Fruit fly (Drosophila melanogaster): ENCODE measurements around the gene bdwf.
A peak's percentile ranks its signal among the peaks of the same experiment; 100 is the strongest.

The bdwf gene

dm6 chr3R:17020956-17021355, 22.0 kb downstream of the bdwf start, which contains the start of gene Adsl (continued):
- TF ChIP-seq YL-1 (GFP tag; optimal IDR thresholded peaks at IDR 0.05) (peak; percentile 74), CG16815 (GFP tag; optimal IDR thresholded peaks at IDR 0.05) (no peak), CG3995 (GFP tag; optimal IDR thresholded peaks at IDR 0.05) (peak; percentile 40), CG14050 (GFP tag; IDR thresholded peaks at IDR 0.05) (peak; percentile 27; the same call in 1 of the 3 replicates), E2f2 (GFP tag; IDR thresholded peaks at IDR 0.05) (peak; percentile 68), B-H1 (GFP tag; IDR thresholded peaks at IDR 0.05) (no peak; the same call in 2 of the 3 replicates), CoRest (tag; optimal IDR thresholded peaks at IDR 0.05) (peak; percentile 85), CG16863 (GFP tag; optimal IDR thresholded peaks at IDR 0.05) (no peak), tup (GFP tag; optimal IDR thresholded peaks at IDR 0.05) (no peak), mirr (GFP tag; optimal IDR thresholded peaks at IDR 0.05) (peak; percentile 30), Six4 (GFP tag; optimal IDR thresholded peaks at IDR 0.05) (peak; percentile 49), Bteb2 (GFP tag; optimal IDR thresholded peaks at IDR 0.05) (no peak), CG15514 (GFP tag; optimal IDR thresholded peaks at IDR 0.05) (peak; percentile 96), da (GFP tag; optimal IDR thresholded peaks at IDR 0.05) (peak; percentile 12), mld (GFP tag; IDR thresholded peaks at IDR 0.05; ENCODE audit: partially characterized antibody) (no peak), BEAF-32 (GFP tag; optimal IDR thresholded peaks at IDR 0.05) (peak; percentile 57), oc (tag; optimal IDR thresholded peaks at IDR 0.05) (peak; percentile 62), unc-4 (GFP tag; IDR thresholded peaks at IDR 0.05; ENCODE audit: partially characterized antibody) (0 out of 2 replicates have a peak, but pooled peaks have one; percentile 29), cato (GFP tag; optimal IDR thresholded peaks at IDR 0.05; ENCODE audit: borderline replicate concordance) (peak; percentile 3), ac (GFP tag; optimal IDR thresholded peaks at IDR 0.05) (peak; percentile 73), hbn (GFP tag; IDR thresholded peaks at IDR 0.05; ENCODE audit: partially characterized antibody) (0 out of 2 replicates have a peak, but pooled peaks have one; percentile 14), ind (GFP tag; optimal IDR thresholded peaks at IDR 0.05) (no peak), gro (GFP tag; optimal IDR thresholded peaks at IDR 0.05) (no peak), CG17912 (GFP tag; optimal IDR thresholded peaks at IDR 0.05) (peak; percentile 50), Stat92E (GFP tag; optimal IDR thresholded peaks at IDR 0.05) (no peak), Eip74EF (GFP tag; optimal IDR thresholded peaks at IDR 0.05) (no peak), prd (optimal IDR thresholded peaks at IDR 0.05) (no peak), prd (GFP tag; IDR thresholded peaks at IDR 0.05) (no peak), CG34224 (GFP tag; IDR thresholded peaks at IDR 0.05; ENCODE audit: partially characterized antibody) (peak; percentile 43; the same call in 2 of the 3 replicates), Optix (GFP tag; IDR thresholded peaks at IDR 0.05) (no peak), CG14667 (GFP tag; IDR thresholded peaks at IDR 0.05) (no peak), CG2120 (GFP tag; optimal IDR thresholded peaks at IDR 0.05) (no peak), Med (GFP tag) (peak; percentile 95), insv (GFP tag; optimal IDR thresholded peaks at IDR 0.05) (peak in 1 of 2 experiments; percentile 68), CG8478 (optimal IDR thresholded peaks at IDR 0.05) (no peak), caup (GFP tag; optimal IDR thresholded peaks at IDR 0.05; ENCODE audit: severe bottlenecking) (peak; percentile 89), CG13775 (GFP tag; optimal IDR thresholded peaks at IDR 0.05) (peak; percentile 81), CG12299 (tag; optimal IDR thresholded peaks at IDR 0.05) (peak; percentile 45), gcm (GFP tag; optimal IDR thresholded peaks at IDR 0.05) (peak; percentile 76), ap (GFP tag; IDR thresholded peaks at IDR 0.05) (no peak), D (optimal IDR thresholded peaks at IDR 0.05) (no peak), D (GFP tag; optimal IDR thresholded peaks at IDR 0.05) (peak; percentile 47), Tbp (GFP tag; optimal IDR thresholded peaks at IDR 0.05) (no peak), esg (GFP tag; conservative IDR thresholded peaks at IDR 0.05) (no peak), CG4820 (GFP tag; optimal IDR thresholded peaks at IDR 0.05) (peak; percentile 37), Blimp-1 (GFP tag; optimal IDR thresholded peaks at IDR 0.05) (no peak), nau (GFP tag; optimal IDR thresholded peaks at IDR 0.05) (no peak), CG8359 (GFP tag; optimal IDR thresholded peaks at IDR 0.05; ENCODE audit: borderline replicate concordance) (peak; percentile 60), ase (GFP tag; IDR thresholded peaks at IDR 0.05) (no peak), salm (tag; optimal IDR thresholded peaks at IDR 0.05) (peak; percentile 55)
